Worm (Caenorhabditis elegans) whole organism, mixed stage, embryonic: ENCODE measurements around the gene C48B4.13.
A peak's percentile ranks its signal among the peaks of the same experiment; 100 is the strongest.

Experiments used
- M03D4.4 ChIP-seq: sonication (generic microtip); optimal IDR thresholded peaks from 2 replicates; lab custom pipeline; 2017; ENCODE audit warnings: mild to moderate bottlenecking, missing genetic modification characterization, missing compliant biosample characterization
- bed-3 ChIP-seq: fragments of 200-800 bp; sonication (Bioruptor generic); optimal IDR thresholded peaks from 3 replicates; lab custom pipeline; 2018; ENCODE audit warnings: mild to moderate bottlenecking, missing genetic modification characterization, moderate library complexity, missing compliant biosample characterization
- blmp-1 ChIP-seq: fragments of 150-350 bp; optimal IDR thresholded peaks from 2 replicates; lab custom pipeline; 2014; ENCODE audit warnings: missing biosample characterization, missing genetic modification characterization
- ceh-39 ChIP-seq: fragments of 150-350 bp; optimal IDR thresholded peaks from 2 replicates; lab custom pipeline; 2014; ENCODE audit warnings: missing biosample characterization, missing genetic modification characterization
- ceh-43 ChIP-seq: fragments of 200-800 bp; sonication (Bioruptor generic); optimal IDR thresholded peaks from 2 replicates; lab custom pipeline; 2018; ENCODE audit warnings: mild to moderate bottlenecking, missing genetic modification characterization, moderate library complexity, missing compliant biosample characterization
- ceh-83 ChIP-seq: fragments of 200-800 bp; sonication (Bioruptor generic); optimal IDR thresholded peaks from 2 replicates; lab custom pipeline; 2018; ENCODE audit warnings: mild to moderate bottlenecking, missing genetic modification characterization, missing compliant biosample characterization
- ces-1 ChIP-seq: fragments of 150-350 bp; optimal IDR thresholded peaks from 2 replicates; lab custom pipeline; 2014; ENCODE audit warnings: missing biosample characterization, missing genetic modification reagents, missing genetic modification characterization
- cnd-1 ChIP-seq: fragments of 200-800 bp; sonication (Bioruptor generic); optimal IDR thresholded peaks from 2 replicates; lab custom pipeline; 2018; ENCODE audit warnings: mild to moderate bottlenecking, missing genetic modification characterization, missing compliant biosample characterization
- drap-1 ChIP-seq: fragments of 200-800 bp; sonication (Bioruptor generic); optimal IDR thresholded peaks from 3 replicates; lab custom pipeline; 2018; ENCODE audit warnings: mild to moderate bottlenecking, missing genetic modification characterization, missing compliant biosample characterization
- elt-1 ChIP-seq: sonication (generic microtip); optimal IDR thresholded peaks from 2 replicates; lab custom pipeline; 2017; ENCODE audit warnings: missing genetic modification characterization, mild to moderate bottlenecking, missing compliant biosample characterization, antibody characterized with exemption, moderate library complexity, borderline replicate concordance; ENCODE audit not compliant: insufficient read depth
- elt-3 ChIP-seq: fragments of 150-350 bp; optimal IDR thresholded peaks from 2 replicates; lab custom pipeline; 2014; ENCODE audit warnings: missing biosample characterization, missing genetic modification characterization
- flh-1 ChIP-seq: fragments of 200-800 bp; sonication (Bioruptor generic); optimal IDR thresholded peaks from 2 replicates; lab custom pipeline; 2018; ENCODE audit warnings: mild to moderate bottlenecking, missing genetic modification characterization, moderate library complexity, missing compliant biosample characterization
- ham-2 ChIP-seq: fragments of 200-800 bp; sonication (Bioruptor generic); optimal IDR thresholded peaks from 2 replicates; lab custom pipeline; 2018; ENCODE audit warnings: mild to moderate bottlenecking, missing genetic modification characterization, missing compliant biosample characterization
- hlh-1 ChIP-seq: fragments of 150-350 bp; optimal IDR thresholded peaks from 2 replicates; lab custom pipeline; 2014; ENCODE audit warnings: missing biosample characterization, missing genetic modification reagents, missing genetic modification characterization
- lin-32 ChIP-seq: fragments of 200-800 bp; sonication (Bioruptor generic); optimal IDR thresholded peaks from 2 replicates; lab custom pipeline; 2018; ENCODE audit warnings: mild to moderate bottlenecking, missing genetic modification characterization, missing compliant biosample characterization
- lsy-2 ChIP-seq: fragments of 150-350 bp; optimal IDR thresholded peaks from 2 replicates; lab custom pipeline; 2014; ENCODE audit warnings: missing biosample characterization, missing genetic modification characterization
- mls-2 ChIP-seq: sonication (generic microtip); optimal IDR thresholded peaks from 2 replicates; lab custom pipeline; 2016; ENCODE audit warnings: mild to moderate bottlenecking, missing genetic modification characterization, moderate library complexity, missing compliant biosample characterization
- nhr-12 ChIP-seq: fragments of 150-350 bp; optimal IDR thresholded peaks from 2 replicates; lab custom pipeline; 2014; ENCODE audit warnings: missing biosample characterization, missing genetic modification characterization
- nhr-2 ChIP-seq: fragments of 150-350 bp; optimal IDR thresholded peaks from 2 replicates; lab custom pipeline; 2014; ENCODE audit warnings: missing biosample characterization, missing genetic modification characterization
- sem-2 ChIP-seq: fragments of 200-800 bp; sonication (Bioruptor generic); optimal IDR thresholded peaks from 2 replicates; lab custom pipeline; 2018; ENCODE audit warnings: mild to moderate bottlenecking, missing genetic modification characterization, missing compliant biosample characterization
- snpc-4 ChIP-seq: fragments of 150-350 bp; optimal IDR thresholded peaks from 2 replicates; lab custom pipeline; 2014; ENCODE audit warnings: missing biosample characterization, missing genetic modification characterization
- sptf-1 ChIP-seq: sonication (generic microtip); optimal IDR thresholded peaks from 2 replicates; lab custom pipeline; 2017; ENCODE audit warnings: mild to moderate bottlenecking, missing genetic modification characterization, moderate library complexity, missing compliant biosample characterization
- tbx-8 ChIP-seq: fragments of 200-800 bp; sonication (Bioruptor generic); optimal IDR thresholded peaks from 2 replicates; lab custom pipeline; 2018; ENCODE audit warnings: mild to moderate bottlenecking, missing genetic modification characterization, moderate library complexity, missing compliant biosample characterization
- unc-120 ChIP-seq: sonication (generic microtip); optimal IDR thresholded peaks from 2 replicates; lab custom pipeline; 2017; ENCODE audit warnings: missing genetic modification characterization, missing compliant biosample characterization; ENCODE audit not compliant: poor library complexity, severe bottlenecking
- unc-39 ChIP-seq: fragments of 150-350 bp; optimal IDR thresholded peaks from 2 replicates; lab custom pipeline; 2014; ENCODE audit warnings: missing biosample characterization, missing genetic modification characterization
- unc-62 ChIP-seq: fragments of 150-350 bp; optimal IDR thresholded peaks from 2 replicates; lab custom pipeline; 2014; ENCODE audit warnings: missing biosample characterization, missing genetic modification reagents, missing genetic modification characterization
- ztf-11 ChIP-seq: fragments of 150-350 bp; optimal IDR thresholded peaks from 2 replicates; lab custom pipeline; 2014; ENCODE audit warnings: missing biosample characterization, missing genetic modification characterization

C48B4.13 gene

DNA sequence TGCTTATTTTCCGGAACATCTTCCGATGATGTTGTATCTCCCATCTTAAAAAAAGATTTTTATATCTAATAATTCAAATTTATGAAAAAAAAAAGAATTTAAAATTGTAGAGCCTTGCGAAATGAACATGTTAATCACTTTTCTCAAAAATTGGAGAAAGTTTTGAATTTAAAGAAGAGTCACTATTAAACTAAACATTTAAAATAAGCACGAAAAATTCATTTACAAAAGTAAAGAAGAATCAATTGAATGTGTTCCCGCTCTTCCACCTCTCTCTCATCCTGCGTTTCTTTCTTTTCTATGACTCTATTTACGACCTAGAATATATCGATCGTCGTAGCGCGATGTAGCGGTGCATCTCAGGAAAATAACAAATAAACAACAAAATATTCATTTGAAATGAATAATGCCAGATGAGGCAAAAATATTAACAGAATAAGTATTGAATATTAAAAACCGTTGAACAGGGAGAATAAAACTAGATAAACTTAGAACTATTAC lies 29.8 kb upstream of the C48B4.13 start, which contains the start of gene ZK1098.3:
ZK1098.3 (minus strand) TSS at position 51 of the 501 bp plus-strand sequence.
- TF ChIP-seq ham-2 (GFP tag; lab: Kevin White, UChicago) (no peak), hlh-1 (tag; lab: Kevin White, UChicago) (no peak), mls-2 (tag; lab: Kevin White, UChicago) (no peak), cnd-1 (tag; lab: Kevin White, UChicago) (no peak), lin-32 (GFP tag; lab: Kevin White, UChicago) (no peak), elt-1 (tag; lab: Kevin White, UChicago) (no peak), sptf-1 (tag; lab: Kevin White, UChicago) (no peak), ces-1 (GFP tag; lab: Kevin White, UChicago) (peak; percentile 65), ceh-39 (tag; lab: Kevin White, UChicago) (peak; percentile 73), elt-3 (tag; lab: Kevin White, UChicago) (no peak), flh-1 (GFP tag; lab: Kevin White, UChicago) (no peak), nhr-2 (tag; lab: Kevin White, UChicago) (no peak), unc-39 (tag; lab: Kevin White, UChicago) (no peak), bed-3 (GFP tag; lab: Kevin White, UChicago) (no peak)

- TF ChIP-seq ceh-43 (GFP tag; lab: Kevin White, UChicago) = no peak
- no peak for TF ChIP-seq M03D4.4
- TF ChIP-seq blmp-1 (tag; lab: Kevin White, UChicago) = no peak
- no peak for TF ChIP-seq snpc-4 (tag; lab: Kevin White, UChicago)
- no peak for TF ChIP-seq ceh-83 (GFP tag; lab: Kevin White, UChicago)
- no peak for TF ChIP-seq elt-1 (tag; lab: Kevin White, UChicago)
- TF ChIP-seq flh-1 (GFP tag; lab: Kevin White, UChicago) = no peak
- TF ChIP-seq drap-1 (GFP tag; lab: Kevin White, UChicago) = no peak
Measured at ce11 chrIII:9542280-9542679, 26.3 kb upstream of the C48B4.13 start, which contains the start of gene mut-7. Gene mut-7, minus strand, starts transcription at chrIII:9542380.

DNA sequence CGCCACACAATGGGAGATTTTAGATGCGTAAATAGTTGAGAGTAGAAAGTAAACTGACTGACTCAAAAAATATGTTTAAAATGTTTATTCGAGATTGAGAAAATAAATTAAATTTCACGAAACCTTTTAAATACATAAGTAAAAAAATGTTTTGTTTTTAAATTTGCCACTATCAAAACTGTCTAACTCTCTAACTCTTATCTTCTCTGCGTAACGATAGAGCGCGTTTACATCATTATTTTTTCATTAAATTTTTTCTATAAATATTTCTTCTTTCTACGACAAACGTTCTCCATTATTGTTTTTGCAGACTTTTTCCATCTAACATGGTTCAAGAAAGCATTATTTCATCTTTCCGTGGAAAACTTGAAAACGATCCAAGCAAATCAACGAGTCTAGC lies 25.7 kb upstream of the C48B4.13 start, which contains the start of gene eif-2Balpha:
eif-2Balpha (plus strand) TSS at position 304 of the 400 bp plus-strand sequence.
- peak; percentile 75 for TF ChIP-seq lsy-2 (tag; lab: Kevin White, UChicago)
- peak; percentile 64 for TF ChIP-seq ces-1 (GFP tag; lab: Kevin White, UChicago)
- TF ChIP-seq nhr-12 (tag; lab: Kevin White, UChicago) = no peak
- no peak for TF ChIP-seq blmp-1 (tag; lab: Kevin White, UChicago)

DNA sequence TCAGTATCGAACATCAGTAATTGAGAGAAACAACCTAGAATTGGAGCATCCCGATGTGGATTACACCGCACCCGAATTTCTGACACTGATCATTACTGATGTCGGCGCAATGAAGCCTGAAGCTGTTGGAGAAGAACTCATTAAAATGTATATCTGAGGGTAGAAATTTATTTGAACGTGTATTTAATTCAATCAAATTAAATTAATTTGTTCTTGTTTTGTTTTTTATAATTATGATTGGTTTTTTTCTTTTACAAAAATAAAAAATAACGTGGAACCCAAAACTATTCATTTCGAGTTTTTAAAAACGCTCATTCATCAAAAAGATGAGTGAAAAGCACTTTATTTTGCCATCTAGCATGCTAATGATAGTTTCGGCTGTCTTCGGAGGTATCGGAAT lies 24.4 kb upstream of the C48B4.13 start, which contains the start of gene ZK1098.9:
ZK1098.9 (plus strand) TSS at position 301 of the 400 bp plus-strand sequence.
- TF ChIP-seq bed-3 (GFP tag; lab: Kevin White, UChicago) (no peak), hlh-1 (tag; lab: Kevin White, UChicago) (no peak), snpc-4 (tag; lab: Kevin White, UChicago) (no peak), nhr-2 (tag; lab: Kevin White, UChicago) (no peak), ceh-39 (tag; lab: Kevin White, UChicago) (no peak), sptf-1 (tag; lab: Kevin White, UChicago) (no peak), sem-2 (no peak), ceh-43 (GFP tag; lab: Kevin White, UChicago) (no peak), ham-2 (GFP tag; lab: Kevin White, UChicago) (no peak)
- TF ChIP-seq, all 35 proteins: peak for 0

- no peak for TF ChIP-seq unc-62 (GFP tag; lab: Kevin White, UChicago)
- TF ChIP-seq ztf-11 (tag; lab: Kevin White, UChicago) = no peak
- no peak for TF ChIP-seq ham-2 (GFP tag; lab: Kevin White, UChicago)
- no peak for TF ChIP-seq unc-120 (tag; lab: Kevin White, UChicago)
- TF ChIP-seq bed-3 (GFP tag; lab: Kevin White, UChicago) = no peak
- TF ChIP-seq cnd-1 (tag; lab: Kevin White, UChicago) = no peak
- TF ChIP-seq elt-1 (tag; lab: Kevin White, UChicago) = no peak
- TF ChIP-seq drap-1 (GFP tag; lab: Kevin White, UChicago) = no peak
- TF ChIP-seq tbx-8 (GFP tag; lab: Kevin White, UChicago) = no peak
- TF ChIP-seq lsy-2 (tag; lab: Kevin White, UChicago) = no peak
- TF ChIP-seq sem-2 = no peak
- TF ChIP-seq elt-3 (tag; lab: Kevin White, UChicago) = no peak
- no peak for TF ChIP-seq sptf-1 (tag; lab: Kevin White, UChicago)
- TF ChIP-seq blmp-1 (tag; lab: Kevin White, UChicago) = no peak
Measured at ce11 chrIII:9544820-9545219, 23.7 kb upstream of the C48B4.13 start, which contains the start of gene ZK1098.12. Gene ZK1098.12, plus strand, starts transcription at chrIII:9545120.
